Worm (Caenorhabditis elegans) whole organism, mixed stage, embryonic: ENCODE data around the gene C16C8.22.

Experiments used
- ceh-43 ChIP-seq: fragments of 200-800 bp; sonication (Bioruptor generic); optimal IDR thresholded peaks from 2 replicates; lab custom pipeline; 2018; ENCODE audit warnings: mild to moderate bottlenecking, missing genetic modification characterization, moderate library complexity, missing compliant biosample characterization
- mep-1 ChIP-seq: fragments of 150-350 bp; optimal IDR thresholded peaks from 2 replicates; lab custom pipeline; 2017; ENCODE audit warnings: missing biosample characterization, missing genetic modification reagents, missing genetic modification characterization, inconsistent platforms

DNA sequence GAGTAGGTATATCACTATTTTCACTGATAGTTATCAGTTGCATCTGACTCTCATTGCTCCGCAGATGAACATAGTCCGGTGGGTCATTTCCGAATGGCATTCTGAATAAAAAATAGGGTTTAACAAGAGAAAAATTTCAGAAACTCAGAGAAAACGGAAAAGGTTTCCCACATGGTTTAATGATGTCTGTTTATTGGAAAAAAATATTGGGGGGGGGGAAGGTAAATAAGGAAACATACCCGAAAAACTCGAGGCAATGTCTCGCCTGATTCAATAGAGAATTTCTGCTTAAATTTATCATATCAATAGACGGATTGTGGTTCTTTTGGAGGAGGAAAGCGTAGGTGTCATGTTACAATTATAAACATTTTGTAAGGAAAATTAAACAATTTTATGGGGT is 17.6 kb downstream of the C16C8.22 start, which contains the start of gene nep-11:
- TF ChIP-seq ceh-43 (GFP tag; lab: Kevin White, UChicago) (no peak), mep-1 (tag; lab: Kevin White, UChicago) (no peak)
